Worm (Caenorhabditis elegans) whole organism, early embryonic: ENCODE data around the gene cpsf-1.

Experiments used
- B0310.2 ChIP-seq: sonication (generic microtip); optimal IDR thresholded peaks from 2 replicates; lab custom pipeline; 2016; ENCODE audit warnings: mild to moderate bottlenecking, missing genetic modification characterization, missing compliant biosample characterization
- aly-1 ChIP-seq: sonication (generic microtip); optimal IDR thresholded peaks from 2 replicates; lab custom pipeline; 2016; ENCODE audit warnings: missing genetic modification characterization, missing compliant biosample characterization
- ama-1 ChIP-seq: fragments of 150-350 bp; optimal IDR thresholded peaks from 2 replicates; lab custom pipeline; 2014
- ceh-13 ChIP-seq: fragments of 200-800 bp; sonication (Bioruptor generic); optimal IDR thresholded peaks from 2 replicates; lab custom pipeline; 2018; ENCODE audit warnings: mild to moderate bottlenecking, missing genetic modification characterization, missing compliant biosample characterization
- ceh-36 ChIP-seq: sonication (generic microtip); optimal IDR thresholded peaks from 2 replicates; lab custom pipeline; 2016; ENCODE audit warnings: missing genetic modification characterization, inconsistent platforms, missing compliant biosample characterization
- flt-1 ChIP-seq: fragments of 200-800 bp; sonication (Bioruptor generic); IDR thresholded peaks from 2 replicates; pipeline ENCODE4 v1.3.6; 2022; ENCODE audit warnings: missing genetic modification characterization, missing compliant biosample characterization
- scrt-1 ChIP-seq: fragments of 200-800 bp; sonication (Bioruptor generic); IDR thresholded peaks from 2 replicates; pipeline ENCODE4 v1.3.6; 2022; ENCODE audit warnings: missing genetic modification characterization, missing compliant biosample characterization
- sea-1 ChIP-seq: fragments of 200-800 bp; sonication (Bioruptor generic); conservative IDR thresholded peaks from 2 replicates; pipeline ENCODE4 v1.3.6; 2022; ENCODE audit warnings: missing genetic modification characterization, missing compliant biosample characterization
- tbx-11 ChIP-seq: fragments of 200-800 bp; sonication (Bioruptor generic); IDR thresholded peaks from 2 replicates; pipeline ENCODE4 v1.3.6; 2022; ENCODE audit warnings: missing genetic modification characterization, missing compliant biosample characterization
- tbx-37 ChIP-seq: fragments of 200-800 bp; sonication (Bioruptor generic); conservative IDR thresholded peaks from 2 replicates; pipeline ENCODE4 v1.3.6; 2022; ENCODE audit warnings: missing genetic modification reagents, missing genetic modification characterization, missing compliant biosample characterization
- tra-4 ChIP-seq: sonication (generic microtip); optimal IDR thresholded peaks from 2 replicates; lab custom pipeline; 2017; ENCODE audit warnings: missing genetic modification characterization, missing compliant biosample characterization

ce11 chrIV:1992789-1993188, 40.0 kb downstream of the cpsf-1 start, which contains the start of gene xpc-1:
- TF ChIP-seq ama-1 (lab: Kevin White, UChicago) (no peak), ceh-13 (GFP tag; lab: Kevin White, UChicago) (no peak), tbx-11 (GFP tag; lab: Robert Waterston, UW) (no peak), flt-1 (no peak), ceh-36 (tag; lab: Kevin White, UChicago) (no peak), aly-1 (no peak), tbx-37 (no peak), B0310.2 (no peak), tra-4 (tag; lab: Kevin White, UChicago) (no peak), scrt-1 (GFP tag; lab: Robert Waterston, UW) (no peak), sea-1 (GFP tag; lab: Robert Waterston, UW) (no peak)
